Fruit fly (Drosophila melanogaster): Measurements from ENCODE around the gene CG10588.

- TF ChIP-seq psq (optimal IDR thresholded peaks at IDR 0.05) (no peak), pan (optimal IDR thresholded peaks at IDR 0.05) (no peak), CG8478 (optimal IDR thresholded peaks at IDR 0.05) (no peak), usp (GFP tag; optimal IDR thresholded peaks at IDR 0.05) (no peak), Dll (optimal IDR thresholded peaks at IDR 0.05) (peak; percentile 53), EcR (GFP tag; optimal IDR thresholded peaks at IDR 0.05) (no peak)
Observed at dm6 chr3L:20984414-20985208, 27.9 kb downstream of the CG10588 start.
